Fruit fly (Drosophila melanogaster) whole organism, embryonic: ENCODE measurements around the gene Cyp313b1.

Source experiments
- Blimp-1 ChIP-seq: fragments of 200-800 bp; sonication (Bioruptor generic); optimal IDR thresholded peaks from 3 replicates; lab custom pipeline; 2018; ENCODE audit warnings: missing biosample characterization, missing genetic modification characterization, mild to moderate bottlenecking, moderate library complexity, missing genetic modification reagents
- CG10209 ChIP-seq: fragments of 200-800 bp; sonication (Bioruptor generic); optimal IDR thresholded peaks from 3 replicates; lab custom pipeline; 2017; ENCODE audit warnings: missing biosample characterization, mild to moderate bottlenecking, missing genetic modification characterization, missing genetic modification reagents
- CG10274 ChIP-seq: fragments of 200-800 bp; sonication (Bioruptor generic); optimal IDR thresholded peaks from 3 replicates; lab custom pipeline; 2017; ENCODE audit warnings: missing biosample characterization, mild to moderate bottlenecking, missing genetic modification characterization
- CG10979 ChIP-seq: fragments of 200-800 bp; sonication (Bioruptor generic); optimal IDR thresholded peaks from 2 replicates; lab custom pipeline; 2018; ENCODE audit warnings: missing biosample characterization, mild to moderate bottlenecking, missing genetic modification characterization, moderate library complexity
- CG11504 ChIP-seq: fragments of 200-800 bp; sonication (Bioruptor generic); optimal IDR thresholded peaks from 3 replicates; lab custom pipeline; 2019; ENCODE audit warnings: missing biosample characterization, mild to moderate bottlenecking, missing genetic modification characterization, moderate library complexity
- CG12769 ChIP-seq: fragments of 200-800 bp; sonication (Bioruptor generic); optimal IDR thresholded peaks from 2 replicates; lab custom pipeline; 2019; ENCODE audit warnings: missing biosample characterization, mild to moderate bottlenecking, missing genetic modification characterization, moderate library complexity
- CG12942 ChIP-seq: fragments of 200-800 bp; sonication (Bioruptor generic); optimal IDR thresholded peaks from 3 replicates; lab custom pipeline; 2016; ENCODE audit warnings: missing biosample characterization, missing genetic modification characterization
- CG13894 ChIP-seq: fragments of 200-800 bp; sonication (Bioruptor generic); optimal IDR thresholded peaks from 3 replicates; lab custom pipeline; 2018; ENCODE audit warnings: missing biosample characterization, mild to moderate bottlenecking, missing genetic modification characterization, moderate library complexity
- CG15514 ChIP-seq: fragments of 200-800 bp; sonication (Bioruptor generic); optimal IDR thresholded peaks from 3 replicates; lab custom pipeline; 2017; ENCODE audit warnings: missing biosample characterization, missing genetic modification characterization, mild to moderate bottlenecking, moderate library complexity, missing genetic modification reagents
- CG17328 ChIP-seq: fragments of 200-800 bp; sonication (Bioruptor generic); IDR thresholded peaks from 2 replicates; pipeline ENCODE4 v1.3.6; 2022; ENCODE audit warnings: missing biosample characterization, missing genetic modification characterization
- CG2875 ChIP-seq: fragments of 200-800 bp; sonication (Bioruptor generic); optimal IDR thresholded peaks from 2 replicates; lab custom pipeline; 2017; ENCODE audit warnings: missing biosample characterization, mild to moderate bottlenecking, missing genetic modification characterization, missing genetic modification reagents
- CG30431 ChIP-seq: fragments of 200-800 bp; sonication (Bioruptor generic); optimal IDR thresholded peaks from 2 replicates; lab custom pipeline; 2017; ENCODE audit warnings: missing biosample characterization, missing genetic modification characterization
- CG4328 ChIP-seq: fragments of 200-800 bp; sonication (Bioruptor generic); optimal IDR thresholded peaks from 3 replicates; lab custom pipeline; 2017; ENCODE audit warnings: missing biosample characterization, missing genetic modification reagents, missing genetic modification characterization
- CG5953 ChIP-seq: fragments of 200-800 bp; sonication (Bioruptor generic); IDR thresholded peaks from 2 replicates; pipeline ENCODE4 v1.3.6; 2022; ENCODE audit warnings: missing biosample characterization, missing genetic modification characterization
- CG6654 ChIP-seq: fragments of 200-800 bp; sonication (Bioruptor generic); optimal IDR thresholded peaks from 2 replicates; lab custom pipeline; 2017; ENCODE audit warnings: missing biosample characterization, mild to moderate bottlenecking, missing genetic modification characterization
- CG6689 ChIP-seq: fragments of 200-800 bp; sonication (Bioruptor generic); IDR thresholded peaks from 2 replicates; pipeline ENCODE4 v1.3.6; 2022; ENCODE audit warnings: missing biosample characterization, missing genetic modification characterization
- CG8765 ChIP-seq: fragments of 200-800 bp; sonication (Bioruptor generic); IDR thresholded peaks from 2 replicates; pipeline ENCODE4 v1.3.6; 2022; ENCODE audit warnings: missing biosample characterization, missing genetic modification characterization
- D19A ChIP-seq: fragments of 200-800 bp; optimal IDR thresholded peaks from 3 replicates; lab custom pipeline; 2019; ENCODE audit warnings: missing biosample characterization, mild to moderate bottlenecking, missing genetic modification characterization, moderate library complexity
- Drgx ChIP-seq: fragments of 200-800 bp; sonication (Bioruptor generic); IDR thresholded peaks from 2 replicates; pipeline ENCODE4 v1.3.6; 2022; ENCODE audit warnings: missing biosample characterization, missing genetic modification characterization
- ERR ChIP-seq: fragments of 200-800 bp; sonication (Bioruptor generic); optimal IDR thresholded peaks from 2 replicates; lab custom pipeline; 2016; ENCODE audit warnings: missing biosample characterization, missing genetic modification characterization
- Fer1 ChIP-seq: fragments of 200-800 bp; sonication (Bioruptor generic); optimal IDR thresholded peaks from 2 replicates; lab custom pipeline; 2017; ENCODE audit warnings: missing biosample characterization, mild to moderate bottlenecking, missing genetic modification characterization
- HLH3B ChIP-seq: fragments of 200-800 bp; sonication (Bioruptor generic); IDR thresholded peaks from 2 replicates; pipeline ENCODE4 v1.3.6; 2022; ENCODE audit warnings: missing biosample characterization, missing genetic modification characterization
- Kr ChIP-seq: fragments of 200-800 bp; sonication (Bioruptor generic); optimal IDR thresholded peaks from 2 replicates; lab custom pipeline; 2017; ENCODE audit warnings: missing biosample characterization, mild to moderate bottlenecking, missing genetic modification characterization
- MTF-1 ChIP-seq: fragments of 200-800 bp; sonication (Bioruptor generic); optimal IDR thresholded peaks from 2 replicates; lab custom pipeline; 2018; ENCODE audit warnings: missing biosample characterization, mild to moderate bottlenecking, missing genetic modification characterization, borderline replicate concordance
- Side ChIP-seq: fragments of 200-800 bp; sonication (Bioruptor generic); optimal IDR thresholded peaks from 2 replicates; lab custom pipeline; 2016; ENCODE audit warnings: missing biosample characterization, missing genetic modification characterization
- Tbp ChIP-seq: fragments of >200 bp; optimal IDR thresholded peaks from 2 replicates; lab custom pipeline; 2018; ENCODE audit warnings: missing biosample characterization, missing genetic modification characterization
- YL-1 ChIP-seq: fragments of 200-800 bp; sonication (Bioruptor generic); optimal IDR thresholded peaks from 3 replicates; lab custom pipeline; 2017; ENCODE audit warnings: missing biosample characterization, mild to moderate bottlenecking, missing genetic modification characterization
- croc ChIP-seq: fragments of 200-800 bp; sonication (Bioruptor generic); conservative IDR thresholded peaks from 3 replicates; pipeline ENCODE4 v1.3.6; 2022; ENCODE audit warnings: missing biosample characterization, missing genetic modification characterization
- dati ChIP-seq: fragments of 200-800 bp; sonication (Bioruptor generic); IDR thresholded peaks from 2 replicates; pipeline ENCODE4 v1.3.6; 2022; ENCODE audit warnings: missing biosample characterization, missing genetic modification characterization
- dmrt99B ChIP-seq: fragments of 200-800 bp; sonication (Bioruptor generic); optimal IDR thresholded peaks from 2 replicates; lab custom pipeline; 2018; ENCODE audit warnings: missing biosample characterization, mild to moderate bottlenecking, missing genetic modification characterization, moderate library complexity
- fd102C ChIP-seq: fragments of 200-800 bp; sonication (Bioruptor generic); optimal IDR thresholded peaks from 2 replicates; lab custom pipeline; 2018; ENCODE audit warnings: missing biosample characterization, mild to moderate bottlenecking, missing genetic modification characterization, moderate library complexity
- jumu ChIP-seq: fragments of 200-800 bp; sonication (Bioruptor generic); optimal IDR thresholded peaks from 3 replicates; lab custom pipeline; 2016; ENCODE audit warnings: missing biosample characterization, missing genetic modification characterization
- lbe ChIP-seq: fragments of 200-800 bp; sonication (Bioruptor generic); optimal IDR thresholded peaks from 2 replicates; lab custom pipeline; 2016; ENCODE audit warnings: missing biosample characterization, mild to moderate bottlenecking, missing genetic modification characterization
- maf-S ChIP-seq: fragments of 200-800 bp; sonication (Bioruptor generic); optimal IDR thresholded peaks from 2 replicates; lab custom pipeline; 2016; ENCODE audit warnings: missing biosample characterization, missing genetic modification characterization
- mam ChIP-seq: fragments of 200-800 bp; sonication (Bioruptor generic); optimal IDR thresholded peaks from 3 replicates; lab custom pipeline; 2016; ENCODE audit warnings: missing biosample characterization, missing genetic modification characterization
- org-1 ChIP-seq: fragments of 200-800 bp; sonication (Bioruptor generic); optimal IDR thresholded peaks from 2 replicates; lab custom pipeline; 2017; ENCODE audit warnings: missing biosample characterization, missing genetic modification characterization
- otp ChIP-seq: fragments of 200-800 bp; sonication (Bioruptor generic); IDR thresholded peaks from 3 replicates; pipeline ENCODE4, ENCODE4 v1.3.6; 2022; ENCODE audit warnings: missing biosample characterization, missing genetic modification characterization
- pfk ChIP-seq: fragments of 200-800 bp; sonication (Bioruptor generic); optimal IDR thresholded peaks from 2 replicates; lab custom pipeline; 2018; ENCODE audit warnings: missing biosample characterization, mild to moderate bottlenecking, missing genetic modification characterization, moderate library complexity
- prd ChIP-seq, 3 experiments: fragments of >200 bp in 2 of 3; fragments of 200-800 bp in 1 of 3; sonication (Bioruptor generic) in 1 of 3; optimal IDR thresholded peaks in 2 of 3; IDR thresholded peaks in 1 of 3; 2 replicates in 2 of 3; 3 replicates in 1 of 3; pipeline versions ENCODE4 v1.3.6 to Lab custom; 2017 to 2022; ENCODE audit warnings: missing biosample characterization in 1 of 3, missing genetic modification characterization in 1 of 3
- pros ChIP-seq: fragments of 200-800 bp; sonication (Bioruptor generic); optimal IDR thresholded peaks from 3 replicates; lab custom pipeline; 2019; ENCODE audit warnings: missing biosample characterization, mild to moderate bottlenecking, missing genetic modification characterization, moderate library complexity
- salm ChIP-seq: fragments of 200-800 bp; sonication (Bioruptor generic); optimal IDR thresholded peaks from 2 replicates; lab custom pipeline; 2018; ENCODE audit warnings: missing biosample characterization, mild to moderate bottlenecking, missing genetic modification characterization
- scrt ChIP-seq: fragments of 200-800 bp; sonication (Bioruptor generic); optimal IDR thresholded peaks from 2 replicates; lab custom pipeline; 2018; ENCODE audit warnings: missing biosample characterization, mild to moderate bottlenecking, missing genetic modification characterization, moderate library complexity
- seq ChIP-seq: fragments of 200-800 bp; sonication (Bioruptor generic); IDR thresholded peaks from 2 replicates; pipeline ENCODE4 v1.3.6; 2022; ENCODE audit warnings: missing biosample characterization, missing genetic modification characterization
- sim ChIP-seq: fragments of 200-800 bp; sonication (Bioruptor generic); IDR thresholded peaks from 2 replicates; pipeline ENCODE4 v1.3.6; 2022; ENCODE audit warnings: missing biosample characterization, missing genetic modification characterization
- slbo ChIP-seq: fragments of 200-800 bp; sonication (Bioruptor generic); IDR thresholded peaks from 2 replicates; pipeline ENCODE4 v1.3.6; 2022; ENCODE audit warnings: missing biosample characterization, missing genetic modification characterization
- zf30C ChIP-seq: fragments of 200-800 bp; sonication (Bioruptor generic); optimal IDR thresholded peaks from 3 replicates; lab custom pipeline; 2018; ENCODE audit warnings: missing biosample characterization, mild to moderate bottlenecking, missing genetic modification characterization
- zfh2 ChIP-seq: fragments of 200-800 bp; sonication (Bioruptor generic); optimal IDR thresholded peaks from 2 replicates; lab custom pipeline; 2016; ENCODE audit warnings: missing biosample characterization, missing genetic modification characterization

The Cyp313b1 gene

dm6 chr3R:8669900-8670528, 24.6 kb upstream of the Cyp313b1 start:
- TF ChIP-seq CG12769 (tag; lab: Kevin White, UChicago) (peak; percentile 29), dmrt99B (tag; lab: Kevin White, UChicago) (no peak), CG11504 (tag; lab: Kevin White, UChicago) (no peak), lbe (peak; percentile 14), YL-1 (GFP tag; lab: Kevin White, UChicago) (peak; percentile 38), ERR (GFP tag; lab: Kevin White, UChicago) (peak; percentile 62), CG2875 (GFP tag; lab: Kevin White, UChicago) (peak; percentile 8), slbo (GFP tag; lab: Robert Waterston, UW) (peak; percentile 30; the same call in 1 of the 2 replicates), CG10209 (GFP tag; lab: Kevin White, UChicago) (no peak), CG4328 (peak; percentile 41), CG8765 (GFP tag; lab: Robert Waterston, UW) (no peak), scrt (GFP tag; lab: Kevin White, UChicago) (peak; percentile 60), prd (optimal IDR thresholded peaks at IDR 0.05; lab: Kevin White, UChicago) (no peak), prd (GFP tag; IDR thresholded peaks at IDR 0.05; lab: Robert Waterston, UW) (0 out of 3 replicates have a peak, but pooled peaks have one; percentile 3), zf30C (GFP tag; lab: Kevin White, UChicago) (no peak), CG10979 (tag; lab: Kevin White, UChicago) (no peak), MTF-1 (GFP tag; lab: Kevin White, UChicago) (peak; percentile 17), Drgx (GFP tag; lab: Robert Waterston, UW) (peak; percentile 66), CG13894 (no peak), Kr (GFP tag; lab: Kevin White, UChicago) (no peak), CG6689 (GFP tag; lab: Robert Waterston, UW) (peak; percentile 31; the same call in 1 of the 2 replicates)

- TF ChIP-seq seq (GFP tag; lab: Robert Waterston, UW), result peak; percentile 99
- peak; percentile 97 for TF ChIP-seq HLH3B
- TF ChIP-seq D19A, result peak; percentile 96
- TF ChIP-seq CG30431, result peak; percentile 96
- TF ChIP-seq CG5953 (GFP tag; lab: Robert Waterston, UW), result peak; percentile 95
- TF ChIP-seq Fer1 (GFP tag; lab: Kevin White, UChicago), result peak; percentile 99
- peak; percentile 87 for TF ChIP-seq pros (GFP tag; lab: Kevin White, UChicago)
- TF ChIP-seq CG10274 (GFP tag; lab: Kevin White, UChicago), result peak; percentile 89
- TF ChIP-seq CG15514 (GFP tag; lab: Kevin White, UChicago), result peak; percentile 95
- TF ChIP-seq zfh2 (GFP tag; lab: Kevin White, UChicago), result peak; percentile 96
- peak; percentile 90 for TF ChIP-seq croc (GFP tag; lab: Robert Waterston, UW)
- peak; percentile 98 for TF ChIP-seq mam (GFP tag; lab: Kevin White, UChicago)
- peak; percentile 97 for TF ChIP-seq jumu
- TF ChIP-seq Tbp, result no peak
- TF ChIP-seq sim (GFP tag; lab: Robert Waterston, UW), result peak; percentile 96
- TF ChIP-seq CG12942 (GFP tag; lab: Kevin White, UChicago), result peak; percentile 95
- TF ChIP-seq Side (GFP tag; lab: Kevin White, UChicago), result peak; percentile 98
- peak; percentile 73 for TF ChIP-seq pfk
- TF ChIP-seq CG6654, result peak; percentile 89
- TF ChIP-seq salm, result peak; percentile 96
- peak; percentile 97 for TF ChIP-seq org-1
- TF ChIP-seq maf-S (GFP tag; lab: Kevin White, UChicago), result peak; percentile 96
- TF ChIP-seq fd102C, result peak; percentile 89
- TF ChIP-seq otp (GFP tag; lab: Robert Waterston, UW), result peak; percentile 97
- peak; percentile 98 for TF ChIP-seq CG17328 (GFP tag; lab: Robert Waterston, UW)
- peak; percentile 94 for TF ChIP-seq dati (GFP tag; lab: Robert Waterston, UW)
- TF ChIP-seq Blimp-1 (GFP tag; lab: Kevin White, UChicago), result peak; percentile 97
These were observed 23.7 kb upstream of the Cyp313b1 start for dm6 chr3R:8669029-8669707.
